Worm (Caenorhabditis elegans): Measurements from ENCODE around the gene ZK1128.1.

The ZK1128.1 gene

DNA sequence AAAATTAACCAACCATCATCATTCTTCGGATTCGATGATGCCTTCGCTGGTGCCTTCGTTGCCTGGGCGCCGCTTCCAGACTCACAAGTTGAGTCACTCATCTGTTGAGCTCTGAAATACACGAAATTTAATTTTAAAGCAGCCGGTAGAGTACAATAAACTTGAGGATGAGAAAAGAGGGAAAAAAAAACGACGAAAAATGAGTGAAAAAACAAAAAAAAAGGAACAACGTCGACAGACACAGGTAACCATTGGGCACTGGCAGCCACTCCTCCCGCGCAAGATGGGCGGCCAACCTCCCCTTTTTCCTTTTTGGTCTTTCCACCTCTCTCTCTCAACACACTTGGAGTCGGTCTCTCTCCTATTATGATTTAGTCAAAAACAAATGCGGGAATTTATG, 32.1 kb upstream of the ZK1128.1 start, which contains the start of gene K08E5.1:
Gene K08E5.1, minus strand, starts transcription at position 101 of the 400 bp plus-strand sequence.
- TF ChIP-seq hmbx-1 (tag; optimal IDR thresholded peaks at IDR 0.05) (no peak), tra-4 (tag; optimal IDR thresholded peaks at IDR 0.05) (no peak), tbx-37 (GFP tag; conservative IDR thresholded peaks at IDR 0.05) (no peak), aly-1 (tag; optimal IDR thresholded peaks at IDR 0.05) (no peak)

DNA sequence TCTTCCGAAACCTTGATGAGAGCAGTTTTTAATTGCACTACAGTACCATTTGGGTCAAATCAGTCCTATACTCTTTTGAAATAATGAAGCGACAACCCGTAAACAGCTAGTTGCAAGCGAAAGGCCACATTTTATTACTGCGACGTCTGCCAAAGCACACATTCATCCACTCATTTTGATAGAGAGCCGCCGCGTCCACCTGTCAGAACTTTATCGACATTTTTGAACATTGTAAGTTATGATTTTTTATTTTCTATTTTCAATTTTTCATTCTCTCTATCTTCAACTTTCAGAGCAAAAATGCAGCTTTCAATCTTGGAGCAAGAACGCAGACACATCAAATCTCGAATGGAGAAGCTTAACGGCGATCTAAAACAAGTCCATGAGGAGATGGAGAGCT, 26.2 kb upstream of the ZK1128.1 start, which contains the start of gene K08E5.6:
Gene K08E5.6, plus strand, starts transcription at position 301 of the 400 bp plus-strand sequence.
- TF ChIP-seq ceh-36 (tag; optimal IDR thresholded peaks at IDR 0.05) (no peak), pes-1 (GFP tag; IDR thresholded peaks at IDR 0.05) (no peak), aly-1 (tag; optimal IDR thresholded peaks at IDR 0.05) (no peak), hmg-4 (GFP tag; optimal IDR thresholded peaks at IDR 0.05) (no peak), ama-1 (optimal IDR thresholded peaks at IDR 0.05) (no peak), tbx-37 (GFP tag; conservative IDR thresholded peaks at IDR 0.05) (no peak), ceh-13 (GFP tag; optimal IDR thresholded peaks at IDR 0.05) (no peak), hmbx-1 (tag; optimal IDR thresholded peaks at IDR 0.05) (no peak)

DNA sequence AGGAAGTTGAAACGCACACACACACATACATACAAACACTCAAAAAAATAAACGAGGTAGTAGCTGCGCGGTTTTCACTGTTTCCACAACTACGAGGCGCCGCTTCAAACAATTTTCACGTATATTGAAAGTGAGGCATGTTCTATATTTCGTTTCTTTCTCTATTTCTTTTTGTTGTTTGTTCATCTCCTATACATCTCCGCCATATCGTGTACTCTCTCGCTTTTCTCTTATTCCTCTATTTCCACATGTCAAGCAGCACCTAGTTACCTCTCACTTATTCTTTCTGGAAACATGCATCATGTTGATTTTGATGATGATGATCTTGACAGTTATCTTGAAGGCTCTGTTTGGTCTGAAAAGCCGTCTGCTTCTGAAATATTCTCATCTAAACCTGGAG, 22.2 kb upstream of the ZK1128.1 start, which contains the start of gene ZK1128.7:
Gene ZK1128.7, plus strand, starts transcription at position 229 of the 400 bp plus-strand sequence.
- TF ChIP-seq ceh-36 (tag; optimal IDR thresholded peaks at IDR 0.05): no peak
- TF ChIP-seq aly-1 (tag; optimal IDR thresholded peaks at IDR 0.05): no peak
- TF ChIP-seq pes-1 (GFP tag; IDR thresholded peaks at IDR 0.05): no peak
- TF ChIP-seq ets-7 (tag; optimal IDR thresholded peaks at IDR 0.05): no peak
- TF ChIP-seq tra-4 (tag; optimal IDR thresholded peaks at IDR 0.05): no peak
- TF ChIP-seq tbx-37 (GFP tag; conservative IDR thresholded peaks at IDR 0.05): no peak
- no peak for TF ChIP-seq hmbx-1 (tag; optimal IDR thresholded peaks at IDR 0.05)
- TF ChIP-seq hmg-4 (GFP tag; optimal IDR thresholded peaks at IDR 0.05): no peak
- TF ChIP-seq flt-1 (GFP tag; IDR thresholded peaks at IDR 0.05): no peak
- no peak for TF ChIP-seq hnd-1 (tag; optimal IDR thresholded peaks at IDR 0.05)
- TF ChIP-seq B0310.2 (tag; optimal IDR thresholded peaks at IDR 0.05): no peak
- TF ChIP-seq ama-1 (optimal IDR thresholded peaks at IDR 0.05): no peak
- no peak for TF ChIP-seq ceh-13 (GFP tag; optimal IDR thresholded peaks at IDR 0.05)
- no peak for TF ChIP-seq sea-1 (GFP tag; conservative IDR thresholded peaks at IDR 0.05)
- no peak for TF ChIP-seq scrt-1 (GFP tag; IDR thresholded peaks at IDR 0.05)
- no peak for TF ChIP-seq tbx-11 (GFP tag; IDR thresholded peaks at IDR 0.05)
- TF ChIP-seq F13C5.2 (tag; optimal IDR thresholded peaks at IDR 0.05): no peak

DNA sequence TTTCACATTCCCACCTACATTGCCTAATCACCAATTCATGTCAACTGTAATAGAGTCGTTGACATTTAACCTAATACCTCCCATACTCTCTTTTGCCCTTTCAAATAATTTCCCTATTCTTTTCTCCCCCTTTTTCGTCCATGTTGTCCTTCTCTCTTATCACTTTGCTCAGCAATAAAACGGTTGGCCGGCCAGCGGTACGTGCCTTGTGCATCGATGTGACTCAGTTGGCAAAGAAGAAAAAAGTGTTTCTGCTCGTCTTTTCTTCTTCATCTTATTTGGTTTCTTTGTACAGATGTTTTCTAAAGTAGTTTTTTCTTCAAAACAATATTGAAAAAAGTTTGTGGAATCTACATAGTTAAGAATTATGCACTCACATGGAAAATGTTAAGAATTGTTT, 20.0 kb upstream of the ZK1128.1 start:
- no peak for TF ChIP-seq hnd-1 (tag; optimal IDR thresholded peaks at IDR 0.05)
- TF ChIP-seq scrt-1 (GFP tag; IDR thresholded peaks at IDR 0.05): no peak
- no peak for TF ChIP-seq tra-4 (tag; optimal IDR thresholded peaks at IDR 0.05)
- TF ChIP-seq F13C5.2 (tag; optimal IDR thresholded peaks at IDR 0.05): no peak
- TF ChIP-seq ets-7 (tag; optimal IDR thresholded peaks at IDR 0.05): no peak
- TF ChIP-seq ceh-13 (GFP tag; optimal IDR thresholded peaks at IDR 0.05): no peak
- TF ChIP-seq flt-1 (GFP tag; IDR thresholded peaks at IDR 0.05): no peak
- TF ChIP-seq ceh-36 (tag; optimal IDR thresholded peaks at IDR 0.05): no peak
- no peak for TF ChIP-seq pes-1 (GFP tag; IDR thresholded peaks at IDR 0.05)
- no peak for TF ChIP-seq aly-1 (tag; optimal IDR thresholded peaks at IDR 0.05)
- TF ChIP-seq hmbx-1 (tag; optimal IDR thresholded peaks at IDR 0.05): no peak
- TF ChIP-seq hmg-4 (GFP tag; optimal IDR thresholded peaks at IDR 0.05): no peak
- no peak for TF ChIP-seq sea-1 (GFP tag; conservative IDR thresholded peaks at IDR 0.05)
- TF ChIP-seq tbx-37 (GFP tag; conservative IDR thresholded peaks at IDR 0.05): no peak
- TF ChIP-seq B0310.2 (tag; optimal IDR thresholded peaks at IDR 0.05): no peak
- TF ChIP-seq tbx-11 (GFP tag; IDR thresholded peaks at IDR 0.05): no peak
- no peak for TF ChIP-seq ama-1 (optimal IDR thresholded peaks at IDR 0.05)

DNA sequence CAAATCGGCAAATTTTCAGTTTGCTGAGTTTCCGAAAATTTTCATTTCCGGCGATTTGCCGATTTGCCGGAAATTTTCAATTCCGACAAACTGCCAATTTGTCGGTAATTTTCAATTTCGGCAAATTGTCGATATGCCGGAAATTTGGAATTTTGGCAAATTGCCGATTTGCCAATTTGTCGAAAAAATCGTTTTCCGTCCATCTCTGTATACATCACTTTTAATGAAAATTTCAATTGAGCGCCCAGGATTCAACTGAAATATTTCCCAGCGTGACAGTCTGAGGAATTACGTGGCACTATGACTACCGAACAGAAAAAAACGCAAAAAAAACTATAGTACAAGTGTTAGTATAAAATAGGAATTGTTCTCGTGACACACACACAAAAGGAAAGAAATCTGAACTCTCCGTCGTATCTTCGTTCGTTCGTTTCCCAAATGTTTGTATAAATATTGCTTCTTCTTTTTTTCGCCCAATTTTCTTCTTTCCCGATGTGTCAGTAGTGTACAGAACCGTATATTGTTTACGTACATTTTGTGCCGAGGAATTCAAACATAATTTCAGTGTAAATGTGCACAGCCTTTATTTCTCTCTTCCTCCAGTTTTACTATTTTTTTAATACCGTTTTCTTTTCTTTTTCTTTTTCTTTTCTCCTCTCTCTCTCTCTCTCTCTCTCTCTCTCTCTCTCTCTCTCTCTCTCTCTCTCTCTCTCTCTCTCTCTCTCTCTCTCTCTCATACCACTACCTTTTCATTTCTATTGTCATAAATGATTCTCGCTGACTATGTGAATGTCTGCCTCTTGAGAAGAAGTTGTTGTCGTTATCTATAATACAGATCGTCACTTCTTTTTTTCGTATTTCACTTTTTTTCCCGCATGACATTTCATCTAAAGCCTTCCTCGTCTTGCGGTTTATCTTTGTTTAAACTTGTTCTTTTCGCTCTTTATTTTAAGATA, 18.2 kb upstream of the ZK1128.1 start:
- TF ChIP-seq F13C5.2 (tag; optimal IDR thresholded peaks at IDR 0.05): no peak
- TF ChIP-seq aly-1 (tag; optimal IDR thresholded peaks at IDR 0.05): no peak
- no peak for TF ChIP-seq hmbx-1 (tag; optimal IDR thresholded peaks at IDR 0.05)
- no peak for TF ChIP-seq ets-7 (tag; optimal IDR thresholded peaks at IDR 0.05)
- TF ChIP-seq scrt-1 (GFP tag; IDR thresholded peaks at IDR 0.05): no peak
- TF ChIP-seq B0310.2 (tag; optimal IDR thresholded peaks at IDR 0.05): no peak
- no peak for TF ChIP-seq pes-1 (GFP tag; IDR thresholded peaks at IDR 0.05)
- no peak for TF ChIP-seq tbx-37 (GFP tag; conservative IDR thresholded peaks at IDR 0.05)
- no peak for TF ChIP-seq sea-1 (GFP tag; conservative IDR thresholded peaks at IDR 0.05)
- TF ChIP-seq ceh-13 (GFP tag; optimal IDR thresholded peaks at IDR 0.05): no peak
- TF ChIP-seq tbx-11 (GFP tag; IDR thresholded peaks at IDR 0.05): no peak
- TF ChIP-seq ceh-36 (tag; optimal IDR thresholded peaks at IDR 0.05): no peak
- TF ChIP-seq tra-4 (tag; optimal IDR thresholded peaks at IDR 0.05): no peak

DNA sequence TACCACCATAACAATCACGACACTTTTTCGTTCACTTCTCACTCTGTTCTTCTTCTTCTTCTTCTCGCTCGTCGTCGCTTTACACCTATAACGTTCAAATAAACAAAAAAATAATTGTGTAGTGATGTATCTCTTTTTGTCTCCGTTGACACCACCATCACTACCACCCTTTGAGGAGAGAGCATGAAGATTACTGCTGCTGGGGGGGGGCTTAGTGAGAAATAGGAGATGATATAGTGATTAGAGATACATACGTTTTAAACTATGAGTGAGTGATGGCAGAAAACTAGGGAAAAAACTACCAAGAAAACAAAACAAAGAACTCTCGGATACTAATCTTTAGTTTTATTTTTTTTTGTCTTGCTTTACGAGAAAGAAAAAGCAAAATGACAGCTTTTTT, 11.8 kb upstream of the ZK1128.1 start:
- TF ChIP-seq tra-4 (tag; optimal IDR thresholded peaks at IDR 0.05): no peak
- no peak for TF ChIP-seq hmbx-1 (tag; optimal IDR thresholded peaks at IDR 0.05)

DNA sequence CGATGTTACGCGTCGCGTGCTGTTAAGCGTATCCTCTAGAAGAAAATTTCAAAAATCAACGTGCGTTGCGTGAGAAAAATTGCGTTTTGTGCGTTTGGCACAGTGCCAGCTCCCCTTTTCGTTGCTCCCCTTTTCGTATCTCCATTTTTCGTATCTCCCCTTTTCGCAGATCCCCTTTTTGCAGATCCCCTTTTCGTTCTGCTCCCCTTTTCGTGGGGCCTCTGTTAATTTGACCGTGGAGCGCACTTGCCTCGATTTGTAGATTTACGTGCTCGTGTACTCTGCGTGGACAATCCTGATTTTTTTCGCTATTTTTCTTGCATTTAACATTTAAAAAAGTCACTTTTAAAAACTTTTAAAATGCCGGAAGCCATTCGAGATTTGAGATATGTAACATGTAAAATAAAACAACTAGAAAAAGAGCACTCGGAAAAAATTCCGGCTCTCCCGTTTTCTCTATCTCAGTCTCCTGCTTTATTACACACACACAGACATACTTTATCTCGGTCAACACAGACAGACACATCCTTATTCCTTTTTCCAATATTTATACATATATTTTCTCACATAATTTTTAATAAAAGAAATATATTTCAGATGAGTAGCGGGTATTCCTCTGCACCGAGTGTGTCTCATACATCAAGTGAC, 9.2 kb upstream of the ZK1128.1 start, which contains the start of gene ttll-4:
Gene ttll-4, plus strand, starts transcription at position 598 of the 648 bp plus-strand sequence.
- TF ChIP-seq flt-1 (GFP tag; IDR thresholded peaks at IDR 0.05) (no peak; the same call in 1 of the 2 replicates), ceh-13 (GFP tag; optimal IDR thresholded peaks at IDR 0.05) (no peak), F13C5.2 (tag; optimal IDR thresholded peaks at IDR 0.05) (no peak), B0310.2 (tag; optimal IDR thresholded peaks at IDR 0.05) (no peak), sea-1 (GFP tag; conservative IDR thresholded peaks at IDR 0.05) (peak; percentile 79), ets-7 (tag; optimal IDR thresholded peaks at IDR 0.05) (no peak), tbx-37 (GFP tag; conservative IDR thresholded peaks at IDR 0.05) (peak; percentile 59), ceh-36 (tag; optimal IDR thresholded peaks at IDR 0.05) (no peak), pes-1 (GFP tag; IDR thresholded peaks at IDR 0.05) (peak; percentile 83), hmg-4 (GFP tag; optimal IDR thresholded peaks at IDR 0.05) (no peak), tra-4 (tag; optimal IDR thresholded peaks at IDR 0.05) (no peak), hmbx-1 (tag; optimal IDR thresholded peaks at IDR 0.05) (no peak), hnd-1 (tag; optimal IDR thresholded peaks at IDR 0.05) (no peak), aly-1 (tag; optimal IDR thresholded peaks at IDR 0.05) (no peak), ama-1 (optimal IDR thresholded peaks at IDR 0.05) (no peak), scrt-1 (GFP tag; IDR thresholded peaks at IDR 0.05) (peak; percentile 72), tbx-11 (GFP tag; IDR thresholded peaks at IDR 0.05) (peak; percentile 41; the same call in 1 of the 2 replicates)

All from whole organism, early embryonic.